Fruit fly (Drosophila melanogaster) whole organism, pupa: Measurements from ENCODE around the gene cm.

Source experiments
- CG10348 ChIP-seq: fragments of 200-800 bp; sonication (Bioruptor generic); IDR thresholded peaks from 2 replicates; pipeline ENCODE4 v1.3.6; 2022; ENCODE audit warnings: missing biosample characterization, missing genetic modification characterization
- CG15710 ChIP-seq: fragments of 200-800 bp; sonication (Bioruptor generic); optimal IDR thresholded peaks from 2 replicates; lab custom pipeline; 2018; ENCODE audit warnings: missing biosample characterization, mild to moderate bottlenecking, missing genetic modification characterization, moderate library complexity
- CG32121 ChIP-seq: fragments of 200-800 bp; sonication (Bioruptor generic); IDR thresholded peaks from 2 replicates; pipeline ENCODE4 v1.3.6; 2022; ENCODE audit warnings: missing biosample characterization, missing genetic modification characterization
- CG34367 ChIP-seq: fragments of 200-800 bp; sonication (Bioruptor generic); optimal IDR thresholded peaks from 2 replicates; lab custom pipeline; 2018; ENCODE audit warnings: missing biosample characterization, mild to moderate bottlenecking, missing genetic modification characterization
- CG8159 ChIP-seq: fragments of 200-800 bp; sonication (Bioruptor generic); optimal IDR thresholded peaks from 3 replicates; lab custom pipeline; 2018; ENCODE audit warnings: missing biosample characterization, mild to moderate bottlenecking, missing genetic modification characterization, moderate library complexity
- CG9948 ChIP-seq: fragments of 200-800 bp; sonication (Bioruptor generic); optimal IDR thresholded peaks from 2 replicates; lab custom pipeline; 2018; ENCODE audit warnings: missing biosample characterization, mild to moderate bottlenecking, missing genetic modification characterization, moderate library complexity
- EcR ChIP-seq: fragments of 200-800 bp; sonication (Bioruptor generic); optimal IDR thresholded peaks from 3 replicates; lab custom pipeline; 2019; ENCODE audit warnings: missing biosample characterization, missing genetic modification characterization, mild to moderate bottlenecking, moderate library complexity, missing genetic modification reagents
- fd96Ca ChIP-seq: fragments of 200-800 bp; sonication (Bioruptor generic); IDR thresholded peaks from 3 replicates; pipeline ENCODE4 v1.3.6; 2022; ENCODE audit warnings: missing biosample characterization, missing genetic modification characterization

dm6 chrX:7058973-7059372 lies 48.0 kb upstream of the cm start:
- TF ChIP-seq EcR (GFP tag; lab: Kevin White, UChicago) = no peak
- no peak for TF ChIP-seq fd96Ca (GFP tag; lab: Robert Waterston, UW)
- TF ChIP-seq CG8159 (tag; lab: Kevin White, UChicago) = no peak
- no peak for TF ChIP-seq CG10348
- no peak for TF ChIP-seq CG15710
- no peak for TF ChIP-seq CG34367
- no peak for TF ChIP-seq CG32121
- TF ChIP-seq CG9948 (tag; lab: Kevin White, UChicago) = no peak
